Worm (Caenorhabditis elegans) whole organism, L2 larva: ENCODE measurements around the gene F22E5.7.
"Not testable (repeated sequence)": the region's sequence is repeated elsewhere in the genome, so short reads cannot be mapped to it uniquely, and the experiment has no call there.

Source experiments
- C34F6.9 ChIP-seq: fragments of 150-350 bp; optimal IDR thresholded peaks from 2 replicates; lab custom pipeline; 2014; ENCODE audit warnings: missing biosample characterization, missing genetic modification characterization
- R02D3.7 ChIP-seq: fragments of 150-350 bp; optimal IDR thresholded peaks from 2 replicates; lab custom pipeline; 2014; ENCODE audit warnings: missing biosample characterization, missing genetic modification characterization
- ZK546.5 ChIP-seq: sonication (generic microtip); optimal IDR thresholded peaks from 2 replicates; lab custom pipeline; 2017; ENCODE audit warnings: missing biosample characterization, missing genetic modification characterization
- aly-2 ChIP-seq: fragments of 150-350 bp; optimal IDR thresholded peaks from 2 replicates; lab custom pipeline; 2014; ENCODE audit warnings: missing biosample characterization, missing genetic modification characterization
- ama-1 ChIP-seq: fragments of 150-350 bp; optimal IDR thresholded peaks from 2 replicates; lab custom pipeline; 2018; ENCODE audit warnings: inconsistent platforms
- blmp-1 ChIP-seq: sonication (generic microtip); optimal IDR thresholded peaks from 2 replicates; lab custom pipeline; 2017; ENCODE audit warnings: missing genetic modification characterization, mild to moderate bottlenecking, missing compliant biosample characterization, antibody characterized with exemption, moderate library complexity; ENCODE audit not compliant: insufficient read depth
- ceh-16 ChIP-seq: fragments of 150-350 bp; optimal IDR thresholded peaks from 2 replicates; lab custom pipeline; 2014; ENCODE audit warnings: missing biosample characterization, missing genetic modification characterization
- ceh-82 ChIP-seq: fragments of 150-350 bp; optimal IDR thresholded peaks from 2 replicates; lab custom pipeline; 2014; ENCODE audit warnings: missing biosample characterization, missing genetic modification characterization
- egl-27 ChIP-seq: sonication (generic microtip); optimal IDR thresholded peaks from 3 replicates; lab custom pipeline; 2017; ENCODE audit warnings: missing biosample characterization, missing genetic modification reagents, missing genetic modification characterization
- elt-1 ChIP-seq: fragments of 150-350 bp; optimal IDR thresholded peaks from 2 replicates; lab custom pipeline; 2014; ENCODE audit warnings: missing biosample characterization, missing genetic modification characterization
- elt-3 ChIP-seq: sonication (generic microtip); optimal IDR thresholded peaks from 2 replicates; lab custom pipeline; 2017; ENCODE audit warnings: missing biosample characterization, missing genetic modification characterization
- fos-1 ChIP-seq: fragments of 150-350 bp; optimal IDR thresholded peaks from 2 replicates; lab custom pipeline; 2014; ENCODE audit warnings: missing biosample characterization, missing genetic modification characterization
- gmeb-1 ChIP-seq: fragments of 150-350 bp; optimal IDR thresholded peaks from 2 replicates; lab custom pipeline; 2014; ENCODE audit warnings: missing biosample characterization, missing genetic modification characterization
- lin-13 ChIP-seq: fragments of 150-350 bp; optimal IDR thresholded peaks from 2 replicates; lab custom pipeline; 2014; ENCODE audit warnings: missing biosample characterization, missing genetic modification reagents, missing genetic modification characterization
- lin-39 ChIP-seq: fragments of 150-350 bp; optimal IDR thresholded peaks from 2 replicates; lab custom pipeline; 2014; ENCODE audit warnings: missing biosample characterization, missing genetic modification reagents, missing genetic modification characterization
- mab-5 ChIP-seq: fragments of 150-350 bp; optimal IDR thresholded peaks from 2 replicates; lab custom pipeline; 2014; ENCODE audit warnings: missing biosample characterization, missing genetic modification characterization
- mbf-1 ChIP-seq: sonication (generic microtip); optimal IDR thresholded peaks from 2 replicates; lab custom pipeline; 2017; ENCODE audit warnings: missing biosample characterization, missing genetic modification characterization
- nhr-10 ChIP-seq: sonication (generic microtip); optimal IDR thresholded peaks from 2 replicates; lab custom pipeline; 2017; ENCODE audit warnings: missing biosample characterization, missing genetic modification characterization
- nhr-12 ChIP-seq: fragments of 150-350 bp; optimal IDR thresholded peaks from 2 replicates; lab custom pipeline; 2014; ENCODE audit warnings: missing biosample characterization, missing genetic modification characterization
- nhr-23 ChIP-seq: fragments of 150-350 bp; optimal IDR thresholded peaks from 2 replicates; lab custom pipeline; 2014; ENCODE audit warnings: missing biosample characterization, missing genetic modification reagents, missing genetic modification characterization
- nhr-237 ChIP-seq: fragments of 150-350 bp; optimal IDR thresholded peaks from 2 replicates; lab custom pipeline; 2014; ENCODE audit warnings: missing biosample characterization, missing genetic modification characterization
- nhr-25 ChIP-seq: fragments of 150-350 bp; sonication (generic microtip); optimal IDR thresholded peaks from 3 replicates; lab custom pipeline; 2014; ENCODE audit warnings: missing biosample characterization, missing genetic modification characterization
- peb-1 ChIP-seq: fragments of 150-350 bp; optimal IDR thresholded peaks from 2 replicates; lab custom pipeline; 2014; ENCODE audit warnings: missing biosample characterization, missing genetic modification characterization
- sem-4 ChIP-seq: fragments of 150-350 bp; optimal IDR thresholded peaks from 2 replicates; lab custom pipeline; 2014; ENCODE audit warnings: missing biosample characterization, missing genetic modification reagents, missing genetic modification characterization
- sma-9 ChIP-seq, 2 experiments: fragments of 150-350 bp in 1 of 2; sonication (generic microtip) in 1 of 2; optimal IDR thresholded peaks; 2 replicates each; lab custom pipeline; 2014 to 2016; ENCODE audit warnings: missing genetic modification characterization in 2 of 2, mild to moderate bottlenecking in 1 of 2, missing biosample characterization in 1 of 2, missing compliant biosample characterization in 1 of 2, missing genetic modification reagents in 1 of 2, moderate library complexity in 1 of 2
- snpc-4 ChIP-seq: fragments of 150-350 bp; optimal IDR thresholded peaks from 2 replicates; lab custom pipeline; 2014; ENCODE audit warnings: missing biosample characterization, missing genetic modification characterization
- unc-55 ChIP-seq: fragments of 150-350 bp; sonication (generic microtip); optimal IDR thresholded peaks from 3 replicates; lab custom pipeline; 2014; ENCODE audit warnings: missing biosample characterization, missing genetic modification reagents, missing genetic modification characterization
- ztf-11 ChIP-seq: sonication (generic microtip); optimal IDR thresholded peaks from 2 replicates; lab custom pipeline; 2017; ENCODE audit warnings: missing biosample characterization, missing genetic modification characterization
- ztf-4 ChIP-seq: fragments of 150-350 bp; optimal IDR thresholded peaks from 2 replicates; lab custom pipeline; 2014; ENCODE audit warnings: missing biosample characterization, missing genetic modification characterization

F22E5.7 gene

DNA sequence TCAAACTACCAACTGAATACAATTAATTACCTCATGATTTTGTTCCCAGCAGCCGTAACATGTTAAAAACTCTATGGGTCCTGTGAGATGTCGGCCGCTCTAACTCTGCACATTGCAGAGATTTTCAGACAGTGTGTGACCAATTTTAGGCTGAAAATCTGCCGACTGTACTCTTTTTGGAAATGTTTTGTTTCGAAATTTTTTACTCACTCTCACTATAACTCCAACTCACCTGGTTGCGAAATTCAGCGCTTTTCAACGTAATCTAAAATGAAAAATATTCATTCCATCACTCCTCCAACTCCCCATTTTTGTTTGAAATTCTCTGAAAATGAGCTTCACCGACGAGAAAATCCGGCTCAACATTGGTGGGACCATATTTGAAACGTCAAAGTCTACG is 7.7 kb downstream of the F22E5.7 start, which contains the start of the genes F22E5.13 and F22E5.6:
Gene F22E5.13 (minus strand): TSS at position 101 of the 400 bp plus-strand sequence.
Gene F22E5.6 (plus strand): TSS at position 297 of the 400 bp plus-strand sequence.
- no peak for TF ChIP-seq peb-1 (tag; lab: Kevin White, UChicago)
- no peak for TF ChIP-seq egl-27 (tag; lab: Kevin White, UChicago)
- TF ChIP-seq nhr-12 (tag; lab: Kevin White, UChicago): no peak
- TF ChIP-seq gmeb-1 (tag; lab: Kevin White, UChicago): no peak
- no peak for TF ChIP-seq lin-39 (tag; lab: Kevin White, UChicago)
- no peak for TF ChIP-seq sma-9 (GFP tag; optimal IDR thresholded peaks at IDR 0.05; lab: Kevin White, UChicago)
- no peak for TF ChIP-seq sma-9 (tag; optimal IDR thresholded peaks at IDR 0.05; lab: Kevin White, UChicago)

DNA sequence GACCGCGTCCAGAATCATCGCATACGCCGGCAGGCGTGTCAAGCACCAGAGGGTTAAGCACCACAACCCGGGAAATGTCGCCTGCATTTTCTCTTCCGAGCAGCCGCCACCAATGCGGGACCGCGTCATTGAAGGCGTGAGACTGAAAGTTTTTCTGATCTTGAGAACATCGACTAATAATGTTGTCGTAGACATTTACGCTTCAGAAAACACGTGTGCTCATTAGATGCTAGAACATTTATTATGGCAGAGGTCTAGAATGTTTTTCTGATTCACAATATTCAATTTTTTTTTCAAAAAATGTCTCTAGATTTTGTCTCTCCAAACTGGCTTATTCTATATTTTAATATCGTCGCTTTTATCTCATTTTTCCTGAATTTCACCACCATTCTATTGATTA is 14.7 kb downstream of the F22E5.7 start, which contains the start of gene sri-47:
Gene sri-47 (plus strand): TSS at position 301 of the 400 bp plus-strand sequence.
- no peak for TF ChIP-seq mab-5
- TF ChIP-seq sem-4 (tag; lab: Kevin White, UChicago): no peak
- TF ChIP-seq, all 48 proteins: peak for 0

DNA sequence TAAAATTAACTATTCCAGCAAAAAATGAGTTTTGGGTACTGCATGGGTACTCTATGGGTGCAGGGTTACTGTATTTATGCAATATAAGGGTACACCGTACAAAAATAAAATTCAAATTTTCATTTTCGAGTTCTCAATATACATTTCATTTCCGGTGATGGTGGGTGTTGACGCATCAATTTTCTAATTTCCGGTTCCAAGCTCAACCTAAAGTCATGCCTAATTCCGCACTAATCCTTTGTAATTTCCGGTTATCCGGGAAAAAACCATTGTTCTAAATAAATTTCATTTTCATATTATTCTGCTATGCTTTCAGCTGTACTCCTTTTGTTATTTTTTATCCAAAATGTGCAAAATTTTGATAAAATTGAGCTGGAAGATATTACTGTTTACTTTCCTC is 17.5 kb downstream of the F22E5.7 start, which contains the start of gene gcy-21:
Gene gcy-21 (plus strand): TSS at position 301 of the 400 bp plus-strand sequence.
- TF ChIP-seq aly-2 (tag; lab: Kevin White, UChicago) (no peak), mbf-1 (tag; lab: Kevin White, UChicago) (no peak), sem-4 (tag; lab: Kevin White, UChicago) (no peak), lin-39 (tag; lab: Kevin White, UChicago) (no peak), ZK546.5 (tag; lab: Kevin White, UChicago) (no peak), ceh-16 (no peak), ztf-11 (tag; lab: Kevin White, UChicago) (no peak), fos-1 (tag; lab: Kevin White, UChicago) (no peak), ceh-82 (tag; lab: Kevin White, UChicago) (no peak), peb-1 (tag; lab: Kevin White, UChicago) (no peak), ama-1 (lab: Kevin White, UChicago) (no peak), mab-5 (no peak), nhr-10 (tag; lab: Kevin White, UChicago) (no peak), elt-3 (tag; lab: Kevin White, UChicago) (no peak)

DNA sequence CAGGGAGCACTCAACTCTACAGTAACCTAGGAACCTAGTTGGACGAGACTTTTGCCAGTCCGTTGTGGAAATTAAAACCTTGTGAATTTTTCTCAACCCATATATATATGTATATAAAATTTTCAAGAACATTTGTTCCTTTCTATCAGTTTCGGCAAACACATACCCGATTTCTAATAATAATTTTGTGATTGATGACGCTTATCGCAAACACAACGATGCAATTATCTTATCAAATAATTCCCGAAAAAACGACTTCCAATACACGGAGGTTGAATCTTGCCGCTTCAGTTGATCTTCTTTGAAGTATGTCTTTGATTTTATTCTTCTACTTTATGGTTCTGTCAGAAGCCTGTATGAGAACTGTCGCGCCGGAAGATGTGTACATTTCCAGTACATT is 23.2 kb downstream of the F22E5.7 start, which contains the start of gene F22E5.2:
Gene F22E5.2 (plus strand): TSS at position 301 of the 400 bp plus-strand sequence.
- not testable (repeated sequence) for TF ChIP-seq R02D3.7, ZK546.5, egl-27 (tag; lab: Kevin White, UChicago)

DNA sequence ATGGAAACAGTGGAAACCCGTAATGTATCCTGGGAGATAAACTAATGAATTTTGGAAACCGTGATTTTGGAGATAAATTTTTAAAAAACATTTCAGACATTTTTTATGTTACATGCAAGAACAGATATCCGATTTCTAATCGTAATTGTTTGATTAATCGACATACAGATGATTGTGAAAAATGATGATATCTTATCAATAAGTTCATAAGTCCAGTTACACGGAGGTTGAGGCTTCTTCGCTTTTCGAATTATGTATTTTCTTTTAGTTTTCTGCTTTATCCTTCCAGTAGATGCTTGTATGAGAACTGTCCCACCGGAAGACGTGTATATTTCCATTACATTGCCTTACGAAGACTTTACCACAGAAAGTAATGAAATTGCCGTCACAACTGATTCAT is 23.7 kb downstream of the F22E5.7 start, which contains the start of gene F22E5.22:
Gene F22E5.22 (plus strand): TSS at position 301 of the 400 bp plus-strand sequence.
- TF ChIP-seq unc-55 (no peak), nhr-237 (tag; lab: Kevin White, UChicago) (no peak), ceh-82 (tag; lab: Kevin White, UChicago) (no peak), nhr-23 (tag; lab: Kevin White, UChicago) (no peak), ztf-4 (tag; lab: Kevin White, UChicago) (no peak), ama-1 (lab: Kevin White, UChicago) (no peak), nhr-25 (no peak), fos-1 (tag; lab: Kevin White, UChicago) (no peak), R02D3.7 (tag; lab: Kevin White, UChicago) (no peak), ZK546.5 (tag; lab: Kevin White, UChicago) (no peak), aly-2 (tag; lab: Kevin White, UChicago) (no peak), elt-1 (tag; lab: Kevin White, UChicago) (no peak), blmp-1 (tag; lab: Kevin White, UChicago) (no peak), C34F6.9 (tag; lab: Kevin White, UChicago) (no peak)
- TF ChIP-seq, all 48 proteins: peak for 0

DNA sequence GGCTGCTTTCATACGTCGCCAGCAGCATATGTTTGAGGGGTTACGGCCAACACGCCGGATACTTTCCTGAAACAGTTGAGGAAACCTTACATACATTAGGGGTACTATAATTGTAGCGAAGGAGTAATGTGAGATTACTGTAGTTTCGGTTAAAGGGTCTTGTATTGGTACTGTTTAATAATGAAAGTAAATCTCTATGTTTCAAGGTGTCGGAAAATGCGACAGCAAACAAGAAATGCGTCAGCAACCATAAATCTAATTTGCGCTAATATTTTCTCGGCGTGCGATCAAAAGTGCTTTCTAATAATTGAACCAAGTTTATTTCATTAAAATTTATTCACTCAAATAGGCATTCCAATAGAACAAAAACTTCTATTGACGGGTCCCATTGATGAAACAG is 30.4 kb downstream of the F22E5.7 start, which contains the start of gene sri-57:
Gene sri-57 (minus strand): TSS at position 101 of the 400 bp plus-strand sequence.
- not testable (repeated sequence) for TF ChIP-seq snpc-4 (tag; lab: Kevin White, UChicago); lin-13; egl-27 (tag; lab: Kevin White, UChicago)
